Fruit fly (Drosophila melanogaster) whole organism, embryonic: ENCODE results near the gene lin-28.

Source experiments
- ATbp ChIP-seq: fragments of 200-800 bp; sonication (Bioruptor generic); optimal IDR thresholded peaks from 2 replicates; lab custom pipeline; 2017; ENCODE audit warnings: missing biosample characterization, mild to moderate bottlenecking, missing genetic modification characterization, missing genetic modification reagents
- Bdp1 ChIP-seq: fragments of 200-800 bp; sonication (Bioruptor generic); optimal IDR thresholded peaks from 3 replicates; lab custom pipeline; 2016; ENCODE audit warnings: missing biosample characterization, missing genetic modification characterization
- CG13287 ChIP-seq: fragments of 200-800 bp; sonication (Bioruptor generic); IDR thresholded peaks from 2 replicates; pipeline ENCODE4 v1.3.6; 2022; ENCODE audit warnings: missing biosample characterization, missing genetic modification characterization; ENCODE audit not compliant: partially characterized antibody
- CG15011 ChIP-seq: fragments of 200-800 bp; sonication (Bioruptor generic); optimal IDR thresholded peaks from 3 replicates; lab custom pipeline; 2018; ENCODE audit warnings: missing biosample characterization, mild to moderate bottlenecking, missing genetic modification characterization
- CG15601 ChIP-seq: fragments of 200-800 bp; sonication (Bioruptor generic); optimal IDR thresholded peaks from 3 replicates; lab custom pipeline; 2019; ENCODE audit warnings: missing biosample characterization, mild to moderate bottlenecking, missing genetic modification characterization, moderate library complexity
- CG1792 ChIP-seq: fragments of 200-800 bp; sonication (Bioruptor generic); optimal IDR thresholded peaks from 2 replicates; lab custom pipeline; 2016; ENCODE audit warnings: missing biosample characterization, missing genetic modification characterization
- CG2202 ChIP-seq: fragments of 200-800 bp; sonication (Bioruptor generic); optimal IDR thresholded peaks from 2 replicates; lab custom pipeline; 2018; ENCODE audit warnings: missing biosample characterization, mild to moderate bottlenecking, missing genetic modification characterization
- CG42726 ChIP-seq: fragments of 200-800 bp; sonication (Bioruptor generic); IDR thresholded peaks from 2 replicates; pipeline ENCODE4 v1.3.6; 2022; ENCODE audit warnings: missing biosample characterization, missing genetic modification characterization; ENCODE audit not compliant: partially characterized antibody
- CG4360 ChIP-seq: fragments of 200-800 bp; sonication (Bioruptor generic); IDR thresholded peaks from 2 replicates; pipeline ENCODE4 v1.3.6; 2022; ENCODE audit warnings: missing biosample characterization, missing genetic modification characterization
- CG4424 ChIP-seq: fragments of 200-800 bp; sonication (Bioruptor generic); optimal IDR thresholded peaks from 3 replicates; lab custom pipeline; 2016; ENCODE audit warnings: missing biosample characterization, missing genetic modification characterization
- CG4820 ChIP-seq: fragments of 200-800 bp; sonication (Bioruptor generic); optimal IDR thresholded peaks from 3 replicates; lab custom pipeline; 2016; ENCODE audit warnings: missing biosample characterization, missing genetic modification characterization
- CG8290 ChIP-seq, 3 experiments: fragments of 200-800 bp; sonication (Bioruptor generic); optimal IDR thresholded peaks; 2 replicates each; lab custom pipeline; 2016 to 2019; ENCODE audit warnings: missing biosample characterization in 3 of 3, missing genetic modification characterization in 3 of 3, mild to moderate bottlenecking in 2 of 3, moderate library complexity in 1 of 3
- Dp ChIP-seq: fragments of 200-800 bp; sonication (Bioruptor generic); optimal IDR thresholded peaks from 2 replicates; lab custom pipeline; 2018; ENCODE audit warnings: missing biosample characterization, mild to moderate bottlenecking, missing genetic modification characterization, moderate library complexity
- Hand ChIP-seq: fragments of 200-800 bp; sonication (Bioruptor generic); optimal IDR thresholded peaks from 2 replicates; lab custom pipeline; 2017; ENCODE audit warnings: mild to moderate bottlenecking, missing biosample characterization, missing genetic modification reagents, missing genetic modification characterization
- HmgZ ChIP-seq: fragments of 200-800 bp; sonication (Bioruptor generic); optimal IDR thresholded peaks from 2 replicates; lab custom pipeline; 2018; ENCODE audit warnings: missing biosample characterization, mild to moderate bottlenecking, missing genetic modification characterization
- Hmr ChIP-seq: fragments of 200-800 bp; sonication (Bioruptor generic); optimal IDR thresholded peaks from 3 replicates; lab custom pipeline; 2017; ENCODE audit warnings: mild to moderate bottlenecking, missing biosample characterization, missing genetic modification reagents, missing genetic modification characterization
- Hr51 ChIP-seq, 2 experiments: fragments of 200-800 bp; sonication (Bioruptor generic); optimal IDR thresholded peaks; 2 replicates in 1 of 2; 3 replicates in 1 of 2; lab custom pipeline; 2016 to 2018; ENCODE audit warnings: missing biosample characterization in 2 of 2, missing genetic modification characterization in 2 of 2, mild to moderate bottlenecking in 1 of 2, moderate library complexity in 1 of 2
- Mad ChIP-seq: fragments of 200-800 bp; sonication (Bioruptor generic); optimal IDR thresholded peaks from 2 replicates; lab custom pipeline; 2016; ENCODE audit warnings: missing biosample characterization, missing genetic modification characterization
- NC2β ChIP-seq: fragments of 200-800 bp; sonication (Bioruptor generic); optimal IDR thresholded peaks from 2 replicates; lab custom pipeline; 2016; ENCODE audit warnings: missing biosample characterization, missing genetic modification characterization
- NK7.1 ChIP-seq: fragments of 200-800 bp; sonication (Bioruptor generic); optimal IDR thresholded peaks from 3 replicates; lab custom pipeline; 2016; ENCODE audit warnings: missing biosample characterization, missing genetic modification characterization
- Nf-YB ChIP-seq: fragments of 200-800 bp; sonication (Bioruptor generic); optimal IDR thresholded peaks from 3 replicates; lab custom pipeline; 2019; ENCODE audit warnings: missing biosample characterization, mild to moderate bottlenecking, missing genetic modification characterization, moderate library complexity
- Sox100B ChIP-seq: fragments of 200-800 bp; sonication (Bioruptor generic); optimal IDR thresholded peaks from 3 replicates; lab custom pipeline; 2018; ENCODE audit warnings: missing biosample characterization, mild to moderate bottlenecking, missing genetic modification characterization
- Trl ChIP-seq, 3 experiments: fragments of >200 bp in 2 of 3; fragments of 200-800 bp in 1 of 3; sonication (Bioruptor generic) in 1 of 3; optimal IDR thresholded peaks; 2 replicates in 1 of 3; 3 replicates in 2 of 3; lab custom pipeline; 2016 to 2017; ENCODE audit warnings: missing biosample characterization in 1 of 3, missing genetic modification characterization in 1 of 3
- YL-1 ChIP-seq: fragments of 200-800 bp; sonication (Bioruptor generic); optimal IDR thresholded peaks from 3 replicates; lab custom pipeline; 2017; ENCODE audit warnings: missing biosample characterization, mild to moderate bottlenecking, missing genetic modification characterization
- abd-A ChIP-seq: fragments of 200-800 bp; sonication (Bioruptor generic); optimal IDR thresholded peaks from 3 replicates; lab custom pipeline; 2019; ENCODE audit warnings: missing biosample characterization, mild to moderate bottlenecking, missing genetic modification characterization, moderate library complexity
- bsh ChIP-seq, 2 experiments: fragments of 200-800 bp; sonication (Bioruptor generic); optimal IDR thresholded peaks; 2 replicates each; lab custom pipeline; 2017 to 2018; ENCODE audit warnings: mild to moderate bottlenecking in 2 of 2, missing biosample characterization in 2 of 2, missing genetic modification characterization in 2 of 2, moderate library complexity in 1 of 2
- cad ChIP-seq: fragments of >200 bp; optimal IDR thresholded peaks from 2 replicates; lab custom pipeline; 2017; ENCODE audit warnings: missing biosample characterization, missing genetic modification characterization
- cato ChIP-seq: fragments of 200-800 bp; sonication (Bioruptor generic); optimal IDR thresholded peaks from 2 replicates; lab custom pipeline; 2016; ENCODE audit warnings: missing biosample characterization, missing genetic modification characterization, borderline replicate concordance
- ci ChIP-seq: fragments of 200-800 bp; sonication (Bioruptor generic); IDR thresholded peaks from 3 replicates; pipeline ENCODE4 v1.3.6; 2022; ENCODE audit warnings: missing biosample characterization, missing genetic modification characterization
- eyg ChIP-seq: fragments of 200-800 bp; sonication (Bioruptor generic); optimal IDR thresholded peaks from 3 replicates; lab custom pipeline; 2016; ENCODE audit warnings: missing biosample characterization, missing genetic modification characterization
- fd96Cb ChIP-seq: fragments of 200-800 bp; sonication (Bioruptor generic); optimal IDR thresholded peaks from 2 replicates; lab custom pipeline; 2018; ENCODE audit warnings: missing biosample characterization, mild to moderate bottlenecking, missing genetic modification characterization, moderate library complexity
- gfzf ChIP-seq: fragments of 200-800 bp; sonication (Bioruptor generic); optimal IDR thresholded peaks from 2 replicates; lab custom pipeline; 2016; ENCODE audit warnings: missing biosample characterization, mild to moderate bottlenecking, missing genetic modification characterization, moderate library complexity
- gro ChIP-seq: fragments of 200-800 bp; sonication (Bioruptor generic); optimal IDR thresholded peaks from 2 replicates; lab custom pipeline; 2016; ENCODE audit warnings: missing biosample characterization, missing genetic modification characterization
- hb ChIP-seq: fragments of 200-800 bp; sonication (Bioruptor generic); IDR thresholded peaks from 3 replicates; pipeline ENCODE4 v1.3.6; 2022; ENCODE audit warnings: missing biosample characterization, missing genetic modification characterization; ENCODE audit not compliant: partially characterized antibody
- maf-S ChIP-seq: fragments of 200-800 bp; sonication (Bioruptor generic); optimal IDR thresholded peaks from 2 replicates; lab custom pipeline; 2016; ENCODE audit warnings: missing biosample characterization, missing genetic modification characterization
- nmo ChIP-seq: fragments of 200-800 bp; sonication (Bioruptor generic); optimal IDR thresholded peaks from 2 replicates; lab custom pipeline; 2018; ENCODE audit warnings: missing biosample characterization, mild to moderate bottlenecking, missing genetic modification characterization, moderate library complexity
- nom ChIP-seq: fragments of 200-800 bp; sonication (Bioruptor generic); optimal IDR thresholded peaks from 2 replicates; lab custom pipeline; 2017; ENCODE audit warnings: missing biosample characterization, missing genetic modification characterization, mild to moderate bottlenecking, moderate library complexity, missing genetic modification reagents
- p53 ChIP-seq: fragments of 200-800 bp; sonication (Bioruptor generic); optimal IDR thresholded peaks from 2 replicates; lab custom pipeline; 2016; ENCODE audit warnings: missing biosample characterization, missing genetic modification characterization
- pan ChIP-seq, 4 experiments: fragments of >200 bp in 3 of 4; fragments of 200-800 bp in 1 of 4; sonication (Bioruptor generic) in 1 of 4; optimal IDR thresholded peaks in 3 of 4; IDR thresholded peaks in 1 of 4; 2 replicates each; pipeline versions ENCODE4 v1.3.6 to Lab custom; 2017 to 2022; ENCODE audit warnings: missing biosample characterization in 2 of 4, missing genetic modification characterization in 2 of 4, mixed read lengths in 1 of 4
- rib ChIP-seq: fragments of 200-800 bp; sonication (Bioruptor generic); IDR thresholded peaks from 2 replicates; pipeline ENCODE4 v1.3.6; 2022; ENCODE audit warnings: missing biosample characterization, missing genetic modification characterization
- shn ChIP-seq: fragments of 200-800 bp; sonication (Bioruptor generic); optimal IDR thresholded peaks from 3 replicates; lab custom pipeline; 2016; ENCODE audit warnings: missing biosample characterization, missing genetic modification characterization
- sqz ChIP-seq: fragments of 200-800 bp; sonication (Bioruptor generic); optimal IDR thresholded peaks from 3 replicates; lab custom pipeline; 2018; ENCODE audit warnings: missing biosample characterization, mild to moderate bottlenecking, missing genetic modification characterization
- twi ChIP-seq: fragments of 200-800 bp; optimal IDR thresholded peaks from 2 replicates; lab custom pipeline; 2019; ENCODE audit warnings: missing biosample characterization, mild to moderate bottlenecking, missing genetic modification characterization, moderate library complexity
- wdn ChIP-seq: fragments of 200-800 bp; sonication (Bioruptor generic); IDR thresholded peaks from 2 replicates; pipeline ENCODE4 v1.3.6; 2022; ENCODE audit warnings: missing biosample characterization, missing genetic modification characterization

Gene lin-28

dm6 chr3L:5662071-5662470 lies 7.6 kb downstream of the lin-28 start, which contains the start of gene Sse (continued):
- TF ChIP-seq Hr51 (GFP tag; optimal IDR thresholded peaks at IDR 0.05; lab: Kevin White, UChicago) (no peak), Bdp1 (GFP tag; lab: Kevin White, UChicago) (no peak), ci (GFP tag; lab: Robert Waterston, UW) (no peak), pan (optimal IDR thresholded peaks at IDR 0.05; lab: Kevin White, UChicago) (no peak), pan (GFP tag; optimal IDR thresholded peaks at IDR 0.05 in 1 of 2, IDR thresholded peaks at IDR 0.05 in 1 of 2) (no peak), Hmr (no peak), abd-A (tag; lab: Kevin White, UChicago) (peak; percentile 31), bsh (GFP tag; optimal IDR thresholded peaks at IDR 0.05; lab: Kevin White, UChicago) (no peak), ATbp (no peak), sqz (GFP tag; lab: Kevin White, UChicago) (no peak), CG8290 (GFP tag; optimal IDR thresholded peaks at IDR 0.05; lab: Kevin White, UChicago) (no peak), CG8290 (tag; optimal IDR thresholded peaks at IDR 0.05; lab: Kevin White, UChicago) (no peak), Mad (no peak), Sox100B (GFP tag; lab: Kevin White, UChicago) (no peak), CG4360 (GFP tag; lab: Robert Waterston, UW) (no peak), HmgZ (no peak), cad (GFP tag; lab: Kevin White, UChicago) (no peak), CG13287 (GFP tag; lab: Robert Waterston, UW) (peak; percentile 87), twi (tag; lab: Kevin White, UChicago) (no peak), CG15011 (GFP tag; lab: Kevin White, UChicago) (no peak), NC2β (GFP tag; lab: Kevin White, UChicago) (no peak), NK7.1 (no peak), eyg (GFP tag; lab: Kevin White, UChicago) (no peak), CG42726 (peak; percentile 87), gro (GFP tag; lab: Kevin White, UChicago) (peak; percentile 4)
- TF ChIP-seq, all 482 proteins: peak for 69

DNA sequence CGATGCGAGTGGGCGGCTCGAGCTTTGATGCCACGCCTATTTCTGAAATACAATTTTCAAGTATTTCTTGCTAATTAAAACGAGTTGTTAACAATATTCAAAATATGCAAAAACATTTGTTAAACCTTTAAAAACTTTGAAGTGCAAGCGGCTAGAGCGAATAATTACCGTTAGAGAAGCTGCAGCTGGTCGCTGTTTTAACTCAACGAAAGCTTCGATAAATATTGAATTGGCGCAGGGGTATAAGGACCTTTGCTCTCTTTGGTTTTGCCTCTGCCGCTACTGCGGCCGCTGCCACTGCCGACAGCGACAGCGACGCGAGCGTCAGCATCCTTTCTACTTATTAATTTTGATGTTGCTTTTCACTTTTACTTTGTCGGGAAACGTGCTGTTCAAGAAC lies 8.8 kb downstream of the lin-28 start:
- no peak for TF ChIP-seq CG2202
- TF ChIP-seq bsh (GFP tag; optimal IDR thresholded peaks at IDR 0.05; lab: Kevin White, UChicago), result no peak
- no peak for TF ChIP-seq Trl (optimal IDR thresholded peaks at IDR 0.05; lab: Kevin White, UChicago)
- no peak for TF ChIP-seq Trl (GFP tag; optimal IDR thresholded peaks at IDR 0.05; lab: Kevin White, UChicago)
- TF ChIP-seq Dp (GFP tag; lab: Kevin White, UChicago), result no peak
- TF ChIP-seq YL-1 (GFP tag; lab: Kevin White, UChicago), result no peak
- peak; percentile 94 for TF ChIP-seq CG15601 (tag; lab: Kevin White, UChicago)

dm6 chr3L:5663876-5664718 lies 9.6 kb downstream of the lin-28 start, which contains the start of gene CG46320:
CG46320 (plus strand) TSS chr3L:5664121.
- TF ChIP-seq gfzf (GFP tag; lab: Kevin White, UChicago), result peak; percentile 40
- no peak for TF ChIP-seq ci (GFP tag; lab: Robert Waterston, UW)
- TF ChIP-seq CG1792 (GFP tag; lab: Kevin White, UChicago), result no peak
- TF ChIP-seq wdn (GFP tag; lab: Robert Waterston, UW), result no peak
- no peak for TF ChIP-seq rib (GFP tag; lab: Robert Waterston, UW)
- TF ChIP-seq Hand (GFP tag; lab: Kevin White, UChicago), result no peak
- TF ChIP-seq CG4820 (GFP tag; lab: Kevin White, UChicago), result no peak
- TF ChIP-seq shn, result no peak
- TF ChIP-seq Trl (optimal IDR thresholded peaks at IDR 0.05; lab: Kevin White, UChicago), result no peak
- no peak for TF ChIP-seq Trl (GFP tag; optimal IDR thresholded peaks at IDR 0.05; lab: Kevin White, UChicago)
- TF ChIP-seq maf-S (GFP tag; lab: Kevin White, UChicago), result no peak
- TF ChIP-seq nmo (GFP tag; lab: Kevin White, UChicago), result no peak
- no peak for TF ChIP-seq p53 (GFP tag; lab: Kevin White, UChicago)
- 0 out of 2 replicates have a peak, but pooled peaks have one; percentile 0 for TF ChIP-seq CG42726
- TF ChIP-seq hb (GFP tag; lab: Robert Waterston, UW), result no peak
- TF ChIP-seq nom, result no peak
- TF ChIP-seq fd96Cb (tag; lab: Kevin White, UChicago), result no peak
- TF ChIP-seq Nf-YB, result no peak
- no peak for TF ChIP-seq cato
- TF ChIP-seq CG4424 (GFP tag; lab: Kevin White, UChicago), result no peak
- no peak for TF ChIP-seq Mad
